Fruit fly (Drosophila melanogaster): Measurements from ENCODE around the gene CG12024.

DNA sequence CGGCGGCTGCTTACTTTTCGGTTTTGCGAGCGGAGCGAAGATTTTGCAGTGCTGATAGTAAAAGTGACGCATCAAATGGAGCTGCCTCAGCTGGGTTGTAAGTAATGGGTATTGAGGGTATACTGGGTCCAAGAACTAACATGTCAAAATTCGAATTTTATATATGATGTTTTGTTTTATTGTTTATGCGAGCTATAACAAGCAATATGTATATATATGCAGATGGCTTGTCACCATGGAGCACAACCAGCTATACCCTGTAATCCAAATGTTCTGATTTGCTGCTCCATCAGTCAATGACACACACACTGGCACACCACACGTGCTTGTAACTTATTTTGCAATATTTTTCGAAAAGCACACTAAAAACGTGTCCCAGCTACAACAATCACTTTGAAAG, 27.4 kb upstream of the CG12024 start:
- TF ChIP-seq CG6854 (GFP tag; optimal IDR thresholded peaks at IDR 0.05) (no peak), OdsH (GFP tag; optimal IDR thresholded peaks at IDR 0.05) (peak; percentile 77), CG4318 (GFP tag; optimal IDR thresholded peaks at IDR 0.05) (peak; percentile 50), esn (GFP tag; optimal IDR thresholded peaks at IDR 0.05) (peak; percentile 70), fkh (GFP tag; optimal IDR thresholded peaks at IDR 0.05) (no peak), achi (GFP tag; optimal IDR thresholded peaks at IDR 0.05) (peak; percentile 59), CG9139 (GFP tag; optimal IDR thresholded peaks at IDR 0.05) (no peak), CG10669 (GFP tag; optimal IDR thresholded peaks at IDR 0.05) (peak; percentile 4)

Measured in whole organism, prepupa.